Worm (Caenorhabditis elegans) whole organism, L4 larva: ENCODE measurements around the gene nhr-206.
A peak's percentile ranks its signal among the peaks of the same experiment; 100 is the strongest.

Experiments used
- F26F4.8 ChIP-seq: fragments of 200-800 bp; sonication (Bioruptor generic); conservative IDR thresholded peaks from 2 replicates; pipeline ENCODE4 v1.3.6; 2022; ENCODE audit warnings: missing genetic modification characterization, missing compliant biosample characterization
- T20F7.1 ChIP-seq: fragments of 200-800 bp; sonication (Bioruptor generic); optimal IDR thresholded peaks from 2 replicates; lab custom pipeline; 2018; ENCODE audit warnings: mild to moderate bottlenecking, missing genetic modification characterization, missing compliant biosample characterization
- Y105C5A.15 ChIP-seq: fragments of 200-800 bp; sonication (Bioruptor generic); IDR thresholded peaks from 2 replicates; pipeline ENCODE4 v1.3.6; 2022; ENCODE audit warnings: missing genetic modification characterization, missing compliant biosample characterization
- Y48G9A.11 ChIP-seq: fragments of 200-800 bp; sonication (Bioruptor generic); IDR thresholded peaks from 2 replicates; pipeline ENCODE4 v1.3.6; 2022; ENCODE audit warnings: missing genetic modification reagents, missing genetic modification characterization, missing compliant biosample characterization
- Y5F2A.4 ChIP-seq: fragments of 200-800 bp; sonication (Bioruptor generic); optimal IDR thresholded peaks from 2 replicates; lab custom pipeline; 2018; ENCODE audit warnings: mild to moderate bottlenecking, missing genetic modification characterization, missing compliant biosample characterization
- ZK337.2 ChIP-seq: fragments of 200-800 bp; sonication (Bioruptor generic); IDR thresholded peaks from 2 replicates; pipeline ENCODE4 v1.3.6; 2022; ENCODE audit warnings: missing genetic modification reagents, missing genetic modification characterization, missing compliant biosample characterization
- ceh-20 ChIP-seq: fragments of 200-800 bp; sonication (Bioruptor generic); IDR thresholded peaks from 2 replicates; pipeline ENCODE4 v1.3.6; 2022; ENCODE audit warnings: missing genetic modification reagents, missing genetic modification characterization, missing compliant biosample characterization
- ceh-32 ChIP-seq: sonication (generic microtip); optimal IDR thresholded peaks from 2 replicates; lab custom pipeline; 2016; ENCODE audit warnings: mild to moderate bottlenecking, missing genetic modification characterization, missing compliant biosample characterization; ENCODE audit not compliant: poor library complexity
- ceh-82 ChIP-seq: sonication (generic microtip); optimal IDR thresholded peaks from 2 replicates; lab custom pipeline; 2017; ENCODE audit warnings: missing biosample characterization, missing genetic modification characterization
- cey-2 ChIP-seq: sonication (generic microtip); optimal IDR thresholded peaks from 3 replicates; lab custom pipeline; 2017; ENCODE audit warnings: missing genetic modification characterization, mild to moderate bottlenecking, missing compliant biosample characterization, antibody characterized with exemption, borderline replicate concordance; ENCODE audit not compliant: insufficient read depth
- daf-16 ChIP-seq, 3 experiments: sonication (generic microtip); optimal IDR thresholded peaks; 2 replicates each; lab custom pipeline; 2016 to 2017; ENCODE audit warnings: missing genetic modification characterization in 3 of 3, missing genetic modification reagents in 3 of 3, mild to moderate bottlenecking in 2 of 3, missing compliant biosample characterization in 2 of 3, missing biosample characterization in 1 of 3, moderate library complexity in 1 of 3
- daf-8 ChIP-seq: fragments of 200-800 bp; sonication (Bioruptor generic); IDR thresholded peaks from 2 replicates; pipeline ENCODE4 v1.3.6; 2022; ENCODE audit warnings: missing genetic modification characterization, missing compliant biosample characterization
- dmd-6 ChIP-seq: fragments of 200-800 bp; sonication (Bioruptor generic); IDR thresholded peaks from 2 replicates; pipeline ENCODE4 v1.3.6; 2022; ENCODE audit warnings: missing genetic modification reagents, missing genetic modification characterization, missing compliant biosample characterization
- dve-1 ChIP-seq: sonication (generic microtip); optimal IDR thresholded peaks from 2 replicates; lab custom pipeline; 2017; ENCODE audit warnings: antibody characterized with exemption, mild to moderate bottlenecking, missing genetic modification characterization, missing compliant biosample characterization; ENCODE audit not compliant: insufficient read depth
- egl-43 ChIP-seq: fragments of 200-800 bp; sonication (Bioruptor generic); IDR thresholded peaks from 2 replicates; pipeline ENCODE4 v1.3.6; 2022; ENCODE audit warnings: missing genetic modification reagents, missing genetic modification characterization, missing compliant biosample characterization
- fos-1 ChIP-seq: fragments of 150-350 bp; optimal IDR thresholded peaks from 2 replicates; lab custom pipeline; 2014; ENCODE audit warnings: missing biosample characterization, missing genetic modification characterization
- hlh-30 ChIP-seq: sonication (generic microtip); optimal IDR thresholded peaks from 2 replicates; lab custom pipeline; 2017; ENCODE audit warnings: antibody characterized with exemption, mild to moderate bottlenecking, missing genetic modification characterization, missing compliant biosample characterization; ENCODE audit not compliant: insufficient read depth
- jun-1 ChIP-seq: fragments of 150-350 bp; optimal IDR thresholded peaks from 2 replicates; lab custom pipeline; 2014; ENCODE audit warnings: missing biosample characterization, missing genetic modification reagents, missing genetic modification characterization
- lim-7 ChIP-seq: fragments of 200-800 bp; sonication (Bioruptor generic); IDR thresholded peaks from 2 replicates; pipeline ENCODE4 v1.3.6; 2022; ENCODE audit warnings: missing genetic modification characterization, missing compliant biosample characterization
- lin-1 ChIP-seq: fragments of 200-800 bp; sonication (Bioruptor generic); IDR thresholded peaks from 2 replicates; pipeline ENCODE4 v1.3.6; 2022; ENCODE audit warnings: missing genetic modification reagents, missing genetic modification characterization, missing compliant biosample characterization
- lir-3 ChIP-seq: sonication (generic microtip); optimal IDR thresholded peaks from 2 replicates; lab custom pipeline; 2016; ENCODE audit warnings: mild to moderate bottlenecking, missing genetic modification characterization, missing compliant biosample characterization
- madf-5 ChIP-seq, 2 experiments: fragments of 200-800 bp; sonication (Bioruptor generic); IDR thresholded peaks; 2 replicates each; pipeline ENCODE4 v1.3.6; 2022; ENCODE audit warnings: missing compliant biosample characterization in 2 of 2, missing genetic modification characterization in 2 of 2
- madf-9 ChIP-seq: fragments of 200-800 bp; sonication (Bioruptor generic); conservative IDR thresholded peaks from 2 replicates; pipeline ENCODE4 v1.3.6; 2022; ENCODE audit warnings: missing genetic modification reagents, missing genetic modification characterization, missing compliant biosample characterization
- mdt-29 ChIP-seq: fragments of 200-800 bp; sonication (Bioruptor generic); IDR thresholded peaks from 2 replicates; pipeline ENCODE4 v1.3.6; 2022; ENCODE audit warnings: missing genetic modification reagents, missing genetic modification characterization, missing compliant biosample characterization
- mep-1 ChIP-seq: fragments of 150-350 bp; sonication (generic microtip); optimal IDR thresholded peaks from 3 replicates; lab custom pipeline; 2014; ENCODE audit warnings: missing biosample characterization, missing genetic modification characterization
- mxl-3 ChIP-seq: fragments of 200-800 bp; sonication (Bioruptor generic); optimal IDR thresholded peaks from 2 replicates; lab custom pipeline; 2018; ENCODE audit warnings: mild to moderate bottlenecking, missing genetic modification characterization, missing compliant biosample characterization
- nhr-102 ChIP-seq: sonication (generic microtip); optimal IDR thresholded peaks from 2 replicates; lab custom pipeline; 2016; ENCODE audit warnings: mild to moderate bottlenecking, missing genetic modification characterization, moderate library complexity, missing compliant biosample characterization
- nhr-11 ChIP-seq: fragments of 150-350 bp; optimal IDR thresholded peaks from 2 replicates; lab custom pipeline; 2014; ENCODE audit warnings: missing biosample characterization, missing genetic modification characterization
- nhr-111 ChIP-seq: fragments of 200-800 bp; sonication (Bioruptor generic); optimal IDR thresholded peaks from 2 replicates; lab custom pipeline; 2018; ENCODE audit warnings: mild to moderate bottlenecking, missing genetic modification characterization, missing compliant biosample characterization
- nhr-25 ChIP-seq: sonication (generic microtip); optimal IDR thresholded peaks from 2 replicates; lab custom pipeline; 2017; ENCODE audit warnings: missing genetic modification characterization, mild to moderate bottlenecking, missing compliant biosample characterization, antibody characterized with exemption, moderate library complexity, borderline replicate concordance; ENCODE audit not compliant: insufficient read depth
- nhr-28 ChIP-seq: fragments of 150-350 bp; optimal IDR thresholded peaks from 2 replicates; lab custom pipeline; 2014; ENCODE audit warnings: missing biosample characterization, missing genetic modification characterization
- nhr-41 ChIP-seq: fragments of 200-800 bp; sonication (Bioruptor generic); IDR thresholded peaks from 2 replicates; pipeline ENCODE4 v1.3.6; 2022; ENCODE audit warnings: missing genetic modification reagents, missing genetic modification characterization, missing compliant biosample characterization
- nhr-42 ChIP-seq: fragments of 200-800 bp; sonication (Bioruptor generic); IDR thresholded peaks from 2 replicates; pipeline ENCODE4 v1.3.6; 2022; ENCODE audit warnings: missing genetic modification characterization, missing compliant biosample characterization
- nhr-76 ChIP-seq: fragments of 150-350 bp; optimal IDR thresholded peaks from 2 replicates; lab custom pipeline; 2014; ENCODE audit warnings: missing biosample characterization, missing genetic modification characterization
- php-3 ChIP-seq: fragments of 200-800 bp; sonication (Bioruptor generic); IDR thresholded peaks from 2 replicates; pipeline ENCODE4 v1.3.6; 2022; ENCODE audit warnings: missing genetic modification reagents, missing genetic modification characterization, missing compliant biosample characterization
- pqm-1 ChIP-seq: sonication (generic microtip); optimal IDR thresholded peaks from 2 replicates; lab custom pipeline; 2017; ENCODE audit warnings: missing biosample characterization, missing genetic modification characterization
- spr-3 ChIP-seq: fragments of 200-800 bp; sonication (Bioruptor generic); optimal IDR thresholded peaks from 2 replicates; lab custom pipeline; 2018; ENCODE audit warnings: mild to moderate bottlenecking, missing genetic modification characterization, missing compliant biosample characterization
- tra-1 ChIP-seq: fragments of 200-800 bp; sonication (Bioruptor generic); IDR thresholded peaks from 2 replicates; pipeline ENCODE4 v1.3.6; 2022; ENCODE audit warnings: missing genetic modification reagents, missing genetic modification characterization, missing compliant biosample characterization
- unc-62 ChIP-seq, 3 experiments: fragments of 150-350 bp in 1 of 3; sonication (generic microtip); optimal IDR thresholded peaks in 2 of 3; peaks in 1 of 3; 1 replicate in 1 of 3; 2 replicates in 2 of 3; lab custom pipeline; 2014 to 2017; ENCODE audit warnings: missing biosample characterization in 3 of 3, missing genetic modification characterization in 3 of 3, missing genetic modification reagents in 3 of 3, missing genotype in 1 of 3

The nhr-206 gene

ce11 chrV:12086934-12087333, 4.9 kb upstream of the nhr-206 start, which contains the start of gene gana-1:
Gene gana-1 (plus strand): TSS chrV:12087234.
- TF ChIP-seq cey-2 (tag; lab: Kevin White, UChicago) (no peak), T20F7.1 (GFP tag; lab: Kevin White, UChicago) (no peak), nhr-11 (no peak), nhr-76 (tag; lab: Kevin White, UChicago) (no peak), fos-1 (tag; lab: Kevin White, UChicago) (no peak), lir-3 (tag; lab: Kevin White, UChicago) (no peak), lim-7 (GFP tag; lab: Robert Waterston, UW) (no peak), F26F4.8 (no peak), Y105C5A.15 (no peak), ZK337.2 (GFP tag; lab: Robert Waterston, UW) (no peak), ceh-20 (GFP tag; lab: Robert Waterston, UW) (no peak), daf-8 (GFP tag; lab: Robert Waterston, UW) (no peak), dmd-6 (no peak), ceh-32 (tag; lab: Kevin White, UChicago) (no peak), nhr-41 (GFP tag; lab: Robert Waterston, UW) (no peak), nhr-111 (GFP tag; lab: Kevin White, UChicago) (no peak), daf-16 (GFP tag; optimal IDR thresholded peaks at IDR 0.05; lab: Kevin White, UChicago) (no peak), daf-16 (tag; optimal IDR thresholded peaks at IDR 0.05; lab: Kevin White, UChicago) (no peak), madf-5 (GFP tag; IDR thresholded peaks at IDR 0.05; lab: Robert Waterston, UW) (no peak), mep-1 (no peak)

- TF ChIP-seq mxl-3 (GFP tag; lab: Kevin White, UChicago), result no peak
Observed at ce11 chrV:12088773-12089172, 3.0 kb upstream of the nhr-206 start, which contains the start of gene R07B7.12. Gene R07B7.12 (plus strand): TSS chrV:12089073.

ce11 chrV:12094030-12094429, 2.2 kb downstream of the nhr-206 start, which contains the start of gene nhr-208:
Gene nhr-208 (plus strand): TSS chrV:12094317.
- TF ChIP-seq spr-3, result no peak
- no peak for TF ChIP-seq daf-16 (GFP tag; optimal IDR thresholded peaks at IDR 0.05; lab: Kevin White, UChicago)
- peak; percentile 56 for TF ChIP-seq daf-16 (tag; optimal IDR thresholded peaks at IDR 0.05; lab: Kevin White, UChicago)
- no peak for TF ChIP-seq ceh-32 (tag; lab: Kevin White, UChicago)
- TF ChIP-seq nhr-28, result peak; percentile 62
- no peak for TF ChIP-seq php-3 (GFP tag; lab: Robert Waterston, UW)
- TF ChIP-seq ceh-82 (tag; lab: Kevin White, UChicago), result no peak
- 0 out of 2 replicates have a peak, but pooled peaks have one; percentile 18 for TF ChIP-seq dmd-6
- no peak for TF ChIP-seq mdt-29 (GFP tag; lab: Robert Waterston, UW)
- no peak for TF ChIP-seq madf-9 (GFP tag; lab: Robert Waterston, UW)
- TF ChIP-seq tra-1 (GFP tag; lab: Robert Waterston, UW), result no peak
- no peak for TF ChIP-seq nhr-25 (tag; lab: Kevin White, UChicago)
- no peak for TF ChIP-seq Y48G9A.11 (GFP tag; lab: Robert Waterston, UW)
- TF ChIP-seq pqm-1 (tag; lab: Kevin White, UChicago), result no peak
- peak; percentile 13 for TF ChIP-seq hlh-30
- no peak for TF ChIP-seq lin-1 (GFP tag; lab: Robert Waterston, UW)
- no peak for TF ChIP-seq unc-62 (GFP tag; optimal IDR thresholded peaks at IDR 0.05 in 1 of 2; lab: Kevin White, UChicago)
- no peak for TF ChIP-seq unc-62 (tag; optimal IDR thresholded peaks at IDR 0.05; lab: Kevin White, UChicago)
- peak; percentile 15 for TF ChIP-seq dve-1
- TF ChIP-seq egl-43 (GFP tag; lab: Robert Waterston, UW), result no peak
- no peak for TF ChIP-seq Y5F2A.4 (GFP tag; lab: Kevin White, UChicago)
- TF ChIP-seq nhr-102 (tag; lab: Kevin White, UChicago), result peak; percentile 5
- no peak for TF ChIP-seq jun-1 (tag; lab: Kevin White, UChicago)
- TF ChIP-seq nhr-42 (GFP tag; lab: Robert Waterston, UW), result no peak
- TF ChIP-seq, all 104 proteins: peak for 6
